Fruit fly (Drosophila melanogaster) whole organism, embryonic: ENCODE results near the gene Spn28Dc.

ENCODE experiments used
- Bdp1 ChIP-seq: fragments of 200-800 bp; sonication (Bioruptor generic); optimal IDR thresholded peaks from 3 replicates; lab custom pipeline; 2016; ENCODE audit warnings: missing biosample characterization, missing genetic modification characterization
- CG10267 ChIP-seq: fragments of 200-800 bp; sonication (Bioruptor generic); optimal IDR thresholded peaks from 2 replicates; lab custom pipeline; 2018; ENCODE audit warnings: missing biosample characterization, mild to moderate bottlenecking, missing genetic modification characterization, moderate library complexity
- CG10543 ChIP-seq: fragments of 200-800 bp; sonication (Bioruptor generic); optimal IDR thresholded peaks from 3 replicates; lab custom pipeline; 2017; ENCODE audit warnings: missing biosample characterization, mild to moderate bottlenecking, missing genetic modification characterization, moderate library complexity
- CG11696 ChIP-seq: fragments of 200-800 bp; sonication (Bioruptor generic); IDR thresholded peaks from 2 replicates; pipeline ENCODE4 v1.3.6; 2022; ENCODE audit warnings: missing biosample characterization, missing genetic modification characterization
- CG12219 ChIP-seq: fragments of 200-800 bp; sonication (Bioruptor generic); optimal IDR thresholded peaks from 3 replicates; lab custom pipeline; 2018; ENCODE audit warnings: missing biosample characterization, mild to moderate bottlenecking, missing genetic modification characterization
- CG12299 ChIP-seq: fragments of 200-800 bp; sonication (Bioruptor generic); optimal IDR thresholded peaks from 2 replicates; lab custom pipeline; 2018; ENCODE audit warnings: missing biosample characterization, mild to moderate bottlenecking, missing genetic modification characterization
- CG12769 ChIP-seq: fragments of 200-800 bp; sonication (Bioruptor generic); optimal IDR thresholded peaks from 2 replicates; lab custom pipeline; 2019; ENCODE audit warnings: missing biosample characterization, mild to moderate bottlenecking, missing genetic modification characterization, moderate library complexity
- CG14050 ChIP-seq: fragments of 200-800 bp; sonication (Bioruptor generic); IDR thresholded peaks from 3 replicates; pipeline ENCODE4 v1.3.6; 2022; ENCODE audit warnings: missing biosample characterization, missing genetic modification characterization
- CG15514 ChIP-seq: fragments of 200-800 bp; sonication (Bioruptor generic); optimal IDR thresholded peaks from 3 replicates; lab custom pipeline; 2017; ENCODE audit warnings: missing biosample characterization, missing genetic modification characterization, mild to moderate bottlenecking, moderate library complexity, missing genetic modification reagents
- CG17385 ChIP-seq: fragments of 200-800 bp; sonication (Bioruptor generic); optimal IDR thresholded peaks from 3 replicates; lab custom pipeline; 2018; ENCODE audit warnings: missing biosample characterization, mild to moderate bottlenecking, missing genetic modification characterization
- CG17612 ChIP-seq: fragments of 200-800 bp; sonication (Bioruptor generic); IDR thresholded peaks from 2 replicates; pipeline ENCODE4 v1.3.6; 2022; ENCODE audit warnings: missing biosample characterization, missing genetic modification characterization
- CG3065 ChIP-seq: fragments of 200-800 bp; sonication (Bioruptor generic); optimal IDR thresholded peaks from 2 replicates; lab custom pipeline; 2016; ENCODE audit warnings: missing biosample characterization, missing genetic modification characterization
- CG31365 ChIP-seq: fragments of 200-800 bp; sonication (Bioruptor generic); optimal IDR thresholded peaks from 2 replicates; lab custom pipeline; 2018; ENCODE audit warnings: missing biosample characterization, mild to moderate bottlenecking, missing genetic modification characterization
- CG32767 ChIP-seq: fragments of 200-800 bp; sonication (Bioruptor generic); IDR thresholded peaks from 2 replicates; pipeline ENCODE4 v1.3.6; 2022; ENCODE audit warnings: missing biosample characterization, missing genetic modification characterization
- CG3995 ChIP-seq: fragments of 200-800 bp; sonication (Bioruptor generic); optimal IDR thresholded peaks from 3 replicates; lab custom pipeline; 2016; ENCODE audit warnings: missing biosample characterization, missing genetic modification characterization
- CG43689 ChIP-seq: fragments of 200-800 bp; sonication (Bioruptor generic); IDR thresholded peaks from 2 replicates; pipeline ENCODE4 v1.3.6; 2022; ENCODE audit warnings: missing biosample characterization, missing genetic modification characterization
- CG6765 ChIP-seq: fragments of 200-800 bp; sonication (Bioruptor generic); optimal IDR thresholded peaks from 3 replicates; lab custom pipeline; 2017; ENCODE audit warnings: missing biosample characterization, mild to moderate bottlenecking, missing genetic modification characterization
- CG8281 ChIP-seq: fragments of 200-800 bp; sonication (Bioruptor generic); optimal IDR thresholded peaks from 2 replicates; lab custom pipeline; 2018; ENCODE audit warnings: missing biosample characterization, mild to moderate bottlenecking, missing genetic modification characterization, moderate library complexity
- CG8944 ChIP-seq: fragments of 200-800 bp; sonication (Bioruptor generic); optimal IDR thresholded peaks from 3 replicates; lab custom pipeline; 2016; ENCODE audit warnings: missing biosample characterization, missing genetic modification characterization
- CHES-1-like ChIP-seq: fragments of 200-800 bp; sonication (Bioruptor generic); optimal IDR thresholded peaks from 2 replicates; lab custom pipeline; 2016; ENCODE audit warnings: missing biosample characterization, missing genetic modification characterization
- E2f1 ChIP-seq: fragments of 200-800 bp; sonication (Bioruptor generic); IDR thresholded peaks from 2 replicates; pipeline ENCODE4 v1.3.6; 2022; ENCODE audit warnings: missing biosample characterization, missing genetic modification characterization
- E2f2 ChIP-seq: fragments of 200-800 bp; sonication (Bioruptor generic); IDR thresholded peaks from 2 replicates; pipeline ENCODE4 v1.3.6; 2022; ENCODE audit warnings: missing biosample characterization, missing genetic modification characterization
- Eip74EF ChIP-seq, 2 experiments: fragments of 200-800 bp in 1 of 2; fragments of >200 bp in 1 of 2; sonication (Bioruptor generic) in 1 of 2; optimal IDR thresholded peaks; 2 replicates each; lab custom pipeline; 2017 to 2019; ENCODE audit warnings: missing biosample characterization in 2 of 2, missing genetic modification characterization in 2 of 2, mild to moderate bottlenecking in 1 of 2, moderate library complexity in 1 of 2
- Fer2 ChIP-seq: fragments of 200-800 bp; sonication (Bioruptor generic); optimal IDR thresholded peaks from 2 replicates; lab custom pipeline; 2018; ENCODE audit warnings: missing biosample characterization, mild to moderate bottlenecking, missing genetic modification characterization, moderate library complexity
- HLH4C ChIP-seq: fragments of 200-800 bp; sonication (Bioruptor generic); IDR thresholded peaks from 3 replicates; pipeline ENCODE4 v1.3.6; 2022; ENCODE audit warnings: missing biosample characterization, missing genetic modification characterization; ENCODE audit not compliant: partially characterized antibody
- Hr78 ChIP-seq, 2 experiments: fragments of 200-800 bp in 1 of 2; fragments of >200 bp in 1 of 2; sonication (Bioruptor generic) in 1 of 2; optimal IDR thresholded peaks; 2 replicates each; lab custom pipeline; 2017 to 2019; ENCODE audit warnings: missing biosample characterization in 2 of 2, missing genetic modification characterization in 2 of 2, mild to moderate bottlenecking in 1 of 2, moderate library complexity in 1 of 2
- Mrtf ChIP-seq: fragments of 200-800 bp; sonication (Bioruptor generic); IDR thresholded peaks from 3 replicates; pipeline ENCODE4 v1.3.6; 2022; ENCODE audit warnings: missing biosample characterization, missing genetic modification characterization
- Myb ChIP-seq: fragments of 200-800 bp; sonication (Bioruptor generic); optimal IDR thresholded peaks from 2 replicates; lab custom pipeline; 2016; ENCODE audit warnings: missing biosample characterization, missing genetic modification characterization
- NC2β ChIP-seq: fragments of 200-800 bp; sonication (Bioruptor generic); optimal IDR thresholded peaks from 2 replicates; lab custom pipeline; 2016; ENCODE audit warnings: missing biosample characterization, missing genetic modification characterization
- Nf-YB ChIP-seq: fragments of 200-800 bp; sonication (Bioruptor generic); optimal IDR thresholded peaks from 3 replicates; lab custom pipeline; 2019; ENCODE audit warnings: missing biosample characterization, mild to moderate bottlenecking, missing genetic modification characterization, moderate library complexity
- Sry-δ ChIP-seq: fragments of 200-800 bp; sonication (Bioruptor generic); optimal IDR thresholded peaks from 2 replicates; lab custom pipeline; 2016; ENCODE audit warnings: missing biosample characterization, missing genetic modification characterization
- ato ChIP-seq: fragments of 200-800 bp; sonication (Bioruptor generic); IDR thresholded peaks from 2 replicates; pipeline ENCODE4 v1.3.6; 2022; ENCODE audit warnings: missing biosample characterization, missing genetic modification characterization; ENCODE audit not compliant: partially characterized antibody
- crol ChIP-seq: fragments of 200-800 bp; sonication (Bioruptor generic); IDR thresholded peaks from 2 replicates; pipeline ENCODE4 v1.3.6; 2022; ENCODE audit warnings: missing biosample characterization, missing genetic modification characterization
- en ChIP-seq: fragments of 200-800 bp; sonication (Bioruptor generic); optimal IDR thresholded peaks from 2 replicates; lab custom pipeline; 2016; ENCODE audit warnings: missing biosample characterization, missing genetic modification characterization
- gsb ChIP-seq: fragments of 200-800 bp; sonication (Bioruptor generic); IDR thresholded peaks from 2 replicates; pipeline ENCODE4 v1.3.6; 2022; ENCODE audit warnings: missing biosample characterization, missing genetic modification characterization
- h ChIP-seq: fragments of >200 bp; optimal IDR thresholded peaks from 2 replicates; lab custom pipeline; 2017
- hbn ChIP-seq: fragments of 200-800 bp; sonication (Bioruptor generic); IDR thresholded peaks from 2 replicates; pipeline ENCODE4 v1.3.6; 2022; ENCODE audit warnings: missing biosample characterization, missing genetic modification characterization; ENCODE audit not compliant: partially characterized antibody
- ind ChIP-seq: fragments of 200-800 bp; sonication (Bioruptor generic); optimal IDR thresholded peaks from 3 replicates; lab custom pipeline; 2016; ENCODE audit warnings: missing biosample characterization, missing genetic modification characterization
- lola ChIP-seq, 3 experiments: fragments of >200 bp in 2 of 3; fragments of 200-800 bp in 1 of 3; sonication (Bioruptor generic) in 1 of 3; optimal IDR thresholded peaks; 2 replicates each; lab custom pipeline; 2017 to 2019; ENCODE audit warnings: missing biosample characterization in 3 of 3, missing genetic modification characterization in 3 of 3, mild to moderate bottlenecking in 1 of 3, moderate library complexity in 1 of 3
- mam ChIP-seq: fragments of 200-800 bp; sonication (Bioruptor generic); optimal IDR thresholded peaks from 3 replicates; lab custom pipeline; 2016; ENCODE audit warnings: missing biosample characterization, missing genetic modification characterization
- mld ChIP-seq: fragments of 200-800 bp; sonication (Bioruptor generic); IDR thresholded peaks from 3 replicates; pipeline ENCODE4 v1.3.6; 2022; ENCODE audit warnings: missing biosample characterization, missing genetic modification characterization; ENCODE audit not compliant: partially characterized antibody
- p53 ChIP-seq: fragments of 200-800 bp; sonication (Bioruptor generic); optimal IDR thresholded peaks from 2 replicates; lab custom pipeline; 2016; ENCODE audit warnings: missing biosample characterization, missing genetic modification characterization
- pho ChIP-seq: fragments of 200-800 bp; sonication (Bioruptor generic); optimal IDR thresholded peaks from 2 replicates; lab custom pipeline; 2016; ENCODE audit warnings: missing biosample characterization, missing genetic modification characterization
- repo ChIP-seq: fragments of 200-800 bp; sonication (Bioruptor generic); optimal IDR thresholded peaks from 2 replicates; lab custom pipeline; 2016; ENCODE audit warnings: missing biosample characterization, missing genetic modification characterization
- shn ChIP-seq: fragments of 200-800 bp; sonication (Bioruptor generic); optimal IDR thresholded peaks from 3 replicates; lab custom pipeline; 2016; ENCODE audit warnings: missing biosample characterization, missing genetic modification characterization
- slp2 ChIP-seq: fragments of 200-800 bp; sonication (Bioruptor generic); optimal IDR thresholded peaks from 2 replicates; lab custom pipeline; 2016; ENCODE audit warnings: missing biosample characterization, missing genetic modification characterization
- tgo ChIP-seq: fragments of 200-800 bp; sonication (Bioruptor generic); IDR thresholded peaks from 3 replicates; pipeline ENCODE4 v1.3.6; 2022; ENCODE audit warnings: missing biosample characterization, missing genetic modification characterization
- tll ChIP-seq, 2 experiments: fragments of 200-800 bp in 1 of 2; fragments of >200 bp in 1 of 2; sonication (Bioruptor generic) in 1 of 2; optimal IDR thresholded peaks; 2 replicates each; lab custom pipeline; 2017 to 2019; ENCODE audit warnings: missing biosample characterization in 2 of 2, missing genetic modification characterization in 2 of 2, mild to moderate bottlenecking in 1 of 2, moderate library complexity in 1 of 2

Gene Spn28Dc

dm6 chr2L:8001694-8002627 lies 5.0 kb downstream of the Spn28Dc start (continued):
- TF ChIP-seq Eip74EF (GFP tag; optimal IDR thresholded peaks at IDR 0.05; lab: Kevin White, UChicago) = peak in 1 of 2 experiments; percentile 90
- TF ChIP-seq Myb = peak; percentile 61
- TF ChIP-seq CG10543 (GFP tag; lab: Kevin White, UChicago) = peak; percentile 88
- TF ChIP-seq mam (GFP tag; lab: Kevin White, UChicago) = peak; percentile 74
- peak; percentile 44 for TF ChIP-seq Sry-δ (GFP tag; lab: Kevin White, UChicago)
- peak; percentile 74 for TF ChIP-seq slp2 (GFP tag; lab: Kevin White, UChicago)
- peak; percentile 81 for TF ChIP-seq CG6765 (GFP tag; lab: Kevin White, UChicago)
- no peak for TF ChIP-seq hbn (GFP tag; lab: Robert Waterston, UW)
- peak; percentile 74 for TF ChIP-seq CG8281 (tag; lab: Kevin White, UChicago)
- TF ChIP-seq Fer2 (tag; lab: Kevin White, UChicago) = peak; percentile 42
- peak; percentile 82 for TF ChIP-seq gsb (GFP tag; lab: Robert Waterston, UW)
- peak; percentile 71 for TF ChIP-seq E2f1
- peak; percentile 73 for TF ChIP-seq CG8944 (GFP tag; lab: Kevin White, UChicago)
- TF ChIP-seq CG17385 = peak; percentile 87
- TF ChIP-seq mld = no peak
- TF ChIP-seq CG12299 (tag; lab: Kevin White, UChicago) = peak; percentile 63
- peak; percentile 24 for TF ChIP-seq p53 (GFP tag; lab: Kevin White, UChicago)
- peak; percentile 83 for TF ChIP-seq CG10267 (tag; lab: Kevin White, UChicago)
- peak; percentile 80 for TF ChIP-seq NC2β (GFP tag; lab: Kevin White, UChicago)
- peak; percentile 35 for TF ChIP-seq en (GFP tag; lab: Kevin White, UChicago)
- TF ChIP-seq CG15514 = peak; percentile 72
- peak; percentile 72 for TF ChIP-seq CG12219 (GFP tag; lab: Kevin White, UChicago)
- peak; percentile 69 for TF ChIP-seq CG14050 (GFP tag; lab: Robert Waterston, UW)
- peak; percentile 73 for TF ChIP-seq CHES-1-like (GFP tag; lab: Kevin White, UChicago)
- TF ChIP-seq CG32767 (GFP tag; lab: Robert Waterston, UW) = peak; percentile 84
- peak; percentile 56 for TF ChIP-seq CG3065 (GFP tag; lab: Kevin White, UChicago)
- peak; percentile 30 for TF ChIP-seq CG3995
- peak; percentile 54; the same call in 1 of the 2 replicates for TF ChIP-seq CG17612 (GFP tag; lab: Robert Waterston, UW)
- TF ChIP-seq ato (GFP tag; lab: Robert Waterston, UW) = no peak
- TF ChIP-seq ind = peak; percentile 84
- peak; percentile 79 for TF ChIP-seq shn (GFP tag; lab: Kevin White, UChicago)
- peak; percentile 79 for TF ChIP-seq Mrtf
- peak; percentile 71 for TF ChIP-seq E2f2
- no peak for TF ChIP-seq tll (GFP tag; optimal IDR thresholded peaks at IDR 0.05; lab: Kevin White, UChicago)
- TF ChIP-seq CG12769 (tag; lab: Kevin White, UChicago) = peak; percentile 35
- peak; percentile 84 for TF ChIP-seq pho (GFP tag; lab: Kevin White, UChicago)
- peak in 1 of 3 experiments; percentile 91 for TF ChIP-seq lola (GFP tag; optimal IDR thresholded peaks at IDR 0.05; lab: Kevin White, UChicago)
- peak; percentile 33 for TF ChIP-seq CG31365 (tag; lab: Kevin White, UChicago)
- no peak for TF ChIP-seq crol (GFP tag; lab: Robert Waterston, UW)
- TF ChIP-seq CG43689 (GFP tag; lab: Robert Waterston, UW) = no peak
- no peak for TF ChIP-seq HLH4C (GFP tag; lab: Robert Waterston, UW)
- peak in 1 of 2 experiments; percentile 54 for TF ChIP-seq Hr78 (GFP tag; optimal IDR thresholded peaks at IDR 0.05; lab: Kevin White, UChicago)
- peak; percentile 65 for TF ChIP-seq CG11696
- peak; percentile 81 for TF ChIP-seq Bdp1 (GFP tag; lab: Kevin White, UChicago)
- peak; percentile 71 for TF ChIP-seq Nf-YB (GFP tag; lab: Kevin White, UChicago)
- TF ChIP-seq tgo (GFP tag; lab: Robert Waterston, UW) = peak; percentile 87
- TF ChIP-seq h (lab: Kevin White, UChicago) = no peak
- TF ChIP-seq repo (GFP tag; lab: Kevin White, UChicago) = peak; percentile 69
